Worm (Caenorhabditis elegans): Measurements from ENCODE around the gene pcm-1.

pcm-1 gene

ce11 chrV:5951133-5951532, 12.5 kb downstream of the pcm-1 start, which contains the start of gene M03F8.1:
TSS of gene M03F8.1 (plus strand) at chrV:5951433.
- TF ChIP-seq blmp-1 (tag; optimal IDR thresholded peaks at IDR 0.05) (peak; percentile 31), mep-1 (tag; optimal IDR thresholded peaks at IDR 0.05) (no peak)

DNA sequence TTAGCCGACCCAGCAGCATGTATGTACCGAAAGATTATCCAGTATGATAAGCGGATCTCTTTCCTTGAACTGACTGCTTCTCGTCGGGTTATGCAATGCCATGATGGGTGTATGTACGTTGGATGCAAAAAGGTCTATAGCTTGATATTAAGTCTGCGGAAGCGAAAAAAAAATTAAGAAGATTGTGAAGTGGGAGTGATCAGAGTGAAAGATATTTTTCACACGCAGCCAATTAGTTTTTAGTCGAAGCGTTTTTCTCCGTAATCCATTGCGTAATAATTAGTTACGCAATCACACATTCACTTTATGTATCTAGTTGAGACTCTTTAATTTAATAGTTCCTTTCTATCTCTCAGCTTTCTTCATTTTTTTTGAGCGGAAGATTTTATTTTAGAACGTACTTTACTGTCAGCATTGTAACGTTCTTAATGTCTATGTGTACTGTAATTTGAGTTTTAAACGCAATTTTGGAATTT, 14.0 kb downstream of the pcm-1 start:
- peak; percentile 26 for TF ChIP-seq blmp-1 (tag; optimal IDR thresholded peaks at IDR 0.05)
- TF ChIP-seq nhr-20 (tag; optimal IDR thresholded peaks at IDR 0.05): no peak
- no peak for TF ChIP-seq egl-13 (tag; optimal IDR thresholded peaks at IDR 0.05)
- TF ChIP-seq egl-27 (tag; optimal IDR thresholded peaks at IDR 0.05): no peak
- no peak for TF ChIP-seq ceh-63 (GFP tag; optimal IDR thresholded peaks at IDR 0.05)

- no peak for TF ChIP-seq efl-3 (GFP tag; optimal IDR thresholded peaks at IDR 0.05)
- no peak for TF ChIP-seq lsy-2 (tag; optimal IDR thresholded peaks at IDR 0.05)
- no peak for TF ChIP-seq C04F5.9 (tag; optimal IDR thresholded peaks at IDR 0.05)
- no peak for TF ChIP-seq mab-9 (GFP tag; IDR thresholded peaks at IDR 0.05)
- no peak for TF ChIP-seq F16B12.6 (tag; optimal IDR thresholded peaks at IDR 0.05)
- TF ChIP-seq nhr-76 (tag; optimal IDR thresholded peaks at IDR 0.05): no peak
- TF ChIP-seq nhr-71 (tag; optimal IDR thresholded peaks at IDR 0.05): no peak
- no peak for TF ChIP-seq unc-98 (GFP tag; IDR thresholded peaks at IDR 0.05)
- no peak for TF ChIP-seq Y116A8C.19 (tag; optimal IDR thresholded peaks at IDR 0.05; ENCODE audit: borderline replicate concordance)
- no peak for TF ChIP-seq ceh-88 (GFP tag; IDR thresholded peaks at IDR 0.05)
- TF ChIP-seq ztf-4 (tag; optimal IDR thresholded peaks at IDR 0.05): no peak
- TF ChIP-seq vab-15 (tag; optimal IDR thresholded peaks at IDR 0.05): no peak
- TF ChIP-seq egl-13 (tag; optimal IDR thresholded peaks at IDR 0.05): no peak
- TF ChIP-seq sup-37 (GFP tag; optimal IDR thresholded peaks at IDR 0.05): no peak
These were observed 20.5 kb downstream of the pcm-1 start, which contains the start of gene pst-1 for ce11 chrV:5943167-5943566. TSS of gene pst-1 (plus strand) at chrV:5943467.

DNA sequence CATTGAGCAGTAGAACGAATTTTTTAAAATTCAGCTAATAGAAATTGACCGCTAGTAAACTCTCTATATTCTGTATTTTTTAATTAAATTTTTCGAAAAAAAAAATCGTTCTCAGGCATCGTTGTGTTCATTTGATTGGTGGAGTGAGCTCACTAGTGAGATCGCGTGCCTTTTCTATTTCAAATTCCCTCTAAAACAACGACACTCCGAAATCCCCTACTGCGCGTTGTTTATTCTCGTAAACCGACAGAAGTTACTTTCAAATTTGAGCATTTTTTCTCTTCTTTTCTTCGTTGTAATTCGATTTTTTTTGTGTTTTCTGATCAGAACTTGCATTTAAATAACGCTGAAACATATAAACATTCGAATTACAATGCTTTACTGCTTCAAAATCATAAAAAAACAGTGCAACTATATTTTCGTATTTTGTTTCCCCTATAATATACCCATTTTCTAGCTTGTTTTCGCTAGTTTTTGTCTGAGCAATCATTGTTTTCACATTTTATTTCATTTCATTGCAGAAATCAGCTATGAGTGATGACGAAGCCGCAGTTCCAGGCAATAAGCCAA, 24.1 kb downstream of the pcm-1 start, which contains the start of gene syf-3:
Gene syf-3 (plus strand): TSS at position 520 of the 570 bp plus-strand sequence.
- peak; percentile 59 for TF ChIP-seq nhr-90 (tag; optimal IDR thresholded peaks at IDR 0.05; ENCODE audit: poor library complexity)
- TF ChIP-seq fkh-10 (GFP tag; optimal IDR thresholded peaks at IDR 0.05): no peak
- TF ChIP-seq dsc-1 (tag; optimal IDR thresholded peaks at IDR 0.05): peak; percentile 72
- peak in 1 of 2 experiments; percentile 44 for TF ChIP-seq mdl-1 (tag; optimal IDR thresholded peaks at IDR 0.05)
- TF ChIP-seq lin-14 (GFP tag; optimal IDR thresholded peaks at IDR 0.05): no peak
- peak; percentile 49 for TF ChIP-seq nhr-20 (tag; optimal IDR thresholded peaks at IDR 0.05)
- TF ChIP-seq unc-98 (GFP tag; IDR thresholded peaks at IDR 0.05): no peak
- no peak for TF ChIP-seq pax-3 (tag; optimal IDR thresholded peaks at IDR 0.05)
- no peak for TF ChIP-seq zip-4 (GFP tag; optimal IDR thresholded peaks at IDR 0.05)
- TF ChIP-seq fkh-4 (tag; optimal IDR thresholded peaks at IDR 0.05; ENCODE audit: borderline replicate concordance): peak; percentile 3
- TF ChIP-seq efl-1 (optimal IDR thresholded peaks at IDR 0.05): peak; percentile 99 to 100
- peak; percentile 100 for TF ChIP-seq efl-1 (GFP tag; optimal IDR thresholded peaks at IDR 0.05 in 1 of 2)
- no peak for TF ChIP-seq nhr-84 (tag; optimal IDR thresholded peaks at IDR 0.05)
- no peak for TF ChIP-seq Y116A8C.19 (tag; optimal IDR thresholded peaks at IDR 0.05; ENCODE audit: borderline replicate concordance)
- no peak for TF ChIP-seq egl-27 (tag; optimal IDR thresholded peaks at IDR 0.05)
- TF ChIP-seq hlh-4 (tag; optimal IDR thresholded peaks at IDR 0.05): no peak
- TF ChIP-seq mef-2 (tag; optimal IDR thresholded peaks at IDR 0.05): no peak
- no peak for TF ChIP-seq unc-30 (tag; optimal IDR thresholded peaks at IDR 0.05)
- TF ChIP-seq efl-3 (GFP tag; optimal IDR thresholded peaks at IDR 0.05): no peak
- peak; percentile 36 for TF ChIP-seq fos-1 (tag; optimal IDR thresholded peaks at IDR 0.05)
- TF ChIP-seq lsy-2 (tag; optimal IDR thresholded peaks at IDR 0.05): peak; percentile 72 to 78
- TF ChIP-seq elt-2 (tag; optimal IDR thresholded peaks at IDR 0.05): no peak
- TF ChIP-seq pqm-1 (tag; optimal IDR thresholded peaks at IDR 0.05): no peak
- no peak for TF ChIP-seq unc-130 (tag; optimal IDR thresholded peaks at IDR 0.05)
- no peak for TF ChIP-seq nhr-12 (tag; optimal IDR thresholded peaks at IDR 0.05)
- peak; percentile 30 for TF ChIP-seq F16B12.6 (tag; optimal IDR thresholded peaks at IDR 0.05)
- no peak for TF ChIP-seq ces-1 (GFP tag; optimal IDR thresholded peaks at IDR 0.05)
- no peak for TF ChIP-seq lin-15B (tag; optimal IDR thresholded peaks at IDR 0.05)
- TF ChIP-seq hlh-17 (GFP tag; optimal IDR thresholded peaks at IDR 0.05; ENCODE audit: borderline replicate concordance): no peak
- no peak for TF ChIP-seq egl-13 (tag; optimal IDR thresholded peaks at IDR 0.05)
- TF ChIP-seq nhr-76 (tag; optimal IDR thresholded peaks at IDR 0.05): no peak
- TF ChIP-seq nhr-11 (tag; optimal IDR thresholded peaks at IDR 0.05): no peak
- no peak for TF ChIP-seq nhr-237 (tag; optimal IDR thresholded peaks at IDR 0.05)
- TF ChIP-seq C04F5.9 (tag; optimal IDR thresholded peaks at IDR 0.05): peak; percentile 3
- peak; percentile 67 for TF ChIP-seq mep-1 (tag; optimal IDR thresholded peaks at IDR 0.05)
- TF ChIP-seq tlp-1 (tag; optimal IDR thresholded peaks at IDR 0.05): no peak
- TF ChIP-seq tbx-2 (tag; optimal IDR thresholded peaks at IDR 0.05): peak; percentile 61

Data from whole organism, L1 larva.